Fruit fly (Drosophila melanogaster) whole organism, embryonic: ENCODE results near the gene kri.

Experiments
- Bteb2 ChIP-seq: fragments of 200-800 bp; sonication (Bioruptor generic); optimal IDR thresholded peaks from 2 replicates; lab custom pipeline; 2016; ENCODE audit warnings: missing biosample characterization, missing genetic modification characterization
- CG1024 ChIP-seq: fragments of 200-800 bp; sonication (Bioruptor generic); IDR thresholded peaks from 2 replicates; pipeline ENCODE4 v1.3.6; 2022; ENCODE audit warnings: missing biosample characterization, missing genetic modification characterization
- CG10543 ChIP-seq: fragments of 200-800 bp; sonication (Bioruptor generic); optimal IDR thresholded peaks from 3 replicates; lab custom pipeline; 2017; ENCODE audit warnings: missing biosample characterization, mild to moderate bottlenecking, missing genetic modification characterization, moderate library complexity
- CG10979 ChIP-seq: fragments of 200-800 bp; sonication (Bioruptor generic); optimal IDR thresholded peaks from 2 replicates; lab custom pipeline; 2018; ENCODE audit warnings: missing biosample characterization, mild to moderate bottlenecking, missing genetic modification characterization, moderate library complexity
- CG11085 ChIP-seq: fragments of 200-800 bp; sonication (Bioruptor generic); IDR thresholded peaks from 2 replicates; pipeline ENCODE4 v1.3.6; 2022; ENCODE audit warnings: missing biosample characterization, missing genetic modification characterization
- CG1529 ChIP-seq: fragments of 200-800 bp; sonication (Bioruptor generic); optimal IDR thresholded peaks from 3 replicates; lab custom pipeline; 2018; ENCODE audit warnings: missing biosample characterization, missing genetic modification characterization
- CG15601 ChIP-seq: fragments of 200-800 bp; sonication (Bioruptor generic); optimal IDR thresholded peaks from 3 replicates; lab custom pipeline; 2019; ENCODE audit warnings: missing biosample characterization, mild to moderate bottlenecking, missing genetic modification characterization, moderate library complexity
- CG17359 ChIP-seq: fragments of 200-800 bp; sonication (Bioruptor generic); optimal IDR thresholded peaks from 3 replicates; lab custom pipeline; 2018; ENCODE audit warnings: missing biosample characterization, mild to moderate bottlenecking, missing genetic modification characterization, moderate library complexity
- CG17385 ChIP-seq: fragments of 200-800 bp; sonication (Bioruptor generic); optimal IDR thresholded peaks from 3 replicates; lab custom pipeline; 2018; ENCODE audit warnings: missing biosample characterization, mild to moderate bottlenecking, missing genetic modification characterization
- CG17912 ChIP-seq: fragments of 200-800 bp; sonication (Bioruptor generic); optimal IDR thresholded peaks from 2 replicates; lab custom pipeline; 2018; ENCODE audit warnings: missing biosample characterization, mild to moderate bottlenecking, missing genetic modification characterization
- CG18599 ChIP-seq: fragments of 200-800 bp; sonication (Bioruptor generic); optimal IDR thresholded peaks from 3 replicates; lab custom pipeline; 2017; ENCODE audit warnings: missing biosample characterization, missing genetic modification characterization, mild to moderate bottlenecking, moderate library complexity, missing genetic modification reagents
- CG32767 ChIP-seq: fragments of 200-800 bp; sonication (Bioruptor generic); IDR thresholded peaks from 2 replicates; pipeline ENCODE4 v1.3.6; 2022; ENCODE audit warnings: missing biosample characterization, missing genetic modification characterization
- CG33557 ChIP-seq: fragments of 200-800 bp; sonication (Bioruptor generic); optimal IDR thresholded peaks from 2 replicates; lab custom pipeline; 2019; ENCODE audit warnings: missing biosample characterization, mild to moderate bottlenecking, missing genetic modification characterization, moderate library complexity
- CG3407 ChIP-seq: fragments of 200-800 bp; sonication (Bioruptor generic); optimal IDR thresholded peaks from 2 replicates; lab custom pipeline; 2018; ENCODE audit warnings: missing biosample characterization, mild to moderate bottlenecking, missing genetic modification characterization
- CG4424 ChIP-seq: fragments of 200-800 bp; sonication (Bioruptor generic); optimal IDR thresholded peaks from 3 replicates; lab custom pipeline; 2016; ENCODE audit warnings: missing biosample characterization, missing genetic modification characterization
- CG5953 ChIP-seq: fragments of 200-800 bp; sonication (Bioruptor generic); IDR thresholded peaks from 2 replicates; pipeline ENCODE4 v1.3.6; 2022; ENCODE audit warnings: missing biosample characterization, missing genetic modification characterization
- CG7839 ChIP-seq: fragments of 200-800 bp; sonication (Bioruptor generic); optimal IDR thresholded peaks from 3 replicates; lab custom pipeline; 2018; ENCODE audit warnings: missing biosample characterization, mild to moderate bottlenecking, missing genetic modification characterization, moderate library complexity
- CG8089 ChIP-seq: fragments of 200-800 bp; sonication (Bioruptor generic); optimal IDR thresholded peaks from 3 replicates; lab custom pipeline; 2016; ENCODE audit warnings: missing biosample characterization, missing genetic modification characterization
- CHES-1-like ChIP-seq: fragments of 200-800 bp; sonication (Bioruptor generic); optimal IDR thresholded peaks from 2 replicates; lab custom pipeline; 2016; ENCODE audit warnings: missing biosample characterization, missing genetic modification characterization
- Camta ChIP-seq: fragments of 200-800 bp; sonication (Bioruptor generic); optimal IDR thresholded peaks from 2 replicates; lab custom pipeline; 2016; ENCODE audit warnings: missing biosample characterization, missing genetic modification characterization
- Dip3 ChIP-seq: fragments of 200-800 bp; sonication (Bioruptor generic); optimal IDR thresholded peaks from 3 replicates; lab custom pipeline; 2016; ENCODE audit warnings: missing biosample characterization, missing genetic modification characterization
- Doc2 ChIP-seq: fragments of 200-800 bp; sonication (Bioruptor generic); IDR thresholded peaks from 2 replicates; pipeline ENCODE4 v1.3.6; 2022; ENCODE audit warnings: missing biosample characterization, missing genetic modification characterization
- Dp ChIP-seq: fragments of 200-800 bp; sonication (Bioruptor generic); optimal IDR thresholded peaks from 2 replicates; lab custom pipeline; 2018; ENCODE audit warnings: missing biosample characterization, mild to moderate bottlenecking, missing genetic modification characterization, moderate library complexity
- Ets97D ChIP-seq: fragments of 200-800 bp; sonication (Bioruptor generic); optimal IDR thresholded peaks from 3 replicates; lab custom pipeline; 2016; ENCODE audit warnings: missing biosample characterization, missing genetic modification characterization
- Fer1 ChIP-seq: fragments of 200-800 bp; sonication (Bioruptor generic); optimal IDR thresholded peaks from 2 replicates; lab custom pipeline; 2017; ENCODE audit warnings: missing biosample characterization, mild to moderate bottlenecking, missing genetic modification characterization
- Fer3 ChIP-seq: fragments of 200-800 bp; sonication (Bioruptor generic); optimal IDR thresholded peaks from 2 replicates; lab custom pipeline; 2018; ENCODE audit warnings: missing biosample characterization, mild to moderate bottlenecking, missing genetic modification characterization, moderate library complexity
- H15 ChIP-seq: fragments of 200-800 bp; sonication (Bioruptor generic); IDR thresholded peaks from 3 replicates; pipeline ENCODE4 v1.3.6; 2022; ENCODE audit warnings: missing biosample characterization, missing genetic modification characterization
- Hmr ChIP-seq: fragments of 200-800 bp; sonication (Bioruptor generic); optimal IDR thresholded peaks from 3 replicates; lab custom pipeline; 2017; ENCODE audit warnings: mild to moderate bottlenecking, missing biosample characterization, missing genetic modification reagents, missing genetic modification characterization
- Hr78 ChIP-seq, 2 experiments: fragments of 200-800 bp in 1 of 2; fragments of >200 bp in 1 of 2; sonication (Bioruptor generic) in 1 of 2; optimal IDR thresholded peaks; 2 replicates each; lab custom pipeline; 2017 to 2019; ENCODE audit warnings: missing biosample characterization in 2 of 2, missing genetic modification characterization in 2 of 2, mild to moderate bottlenecking in 1 of 2, moderate library complexity in 1 of 2
- Oli ChIP-seq: fragments of 200-800 bp; sonication (Bioruptor generic); optimal IDR thresholded peaks from 2 replicates; lab custom pipeline; 2018; ENCODE audit warnings: missing biosample characterization, mild to moderate bottlenecking, missing genetic modification characterization, moderate library complexity
- Poxn ChIP-seq: fragments of 200-800 bp; sonication (Bioruptor generic); IDR thresholded peaks from 2 replicates; pipeline ENCODE4 v1.3.6; 2022; ENCODE audit warnings: missing biosample characterization, missing genetic modification characterization
- Side ChIP-seq: fragments of 200-800 bp; sonication (Bioruptor generic); optimal IDR thresholded peaks from 2 replicates; lab custom pipeline; 2016; ENCODE audit warnings: missing biosample characterization, missing genetic modification characterization
- amos ChIP-seq: fragments of 200-800 bp; sonication (Bioruptor generic); IDR thresholded peaks from 2 replicates; pipeline ENCODE4 v1.3.6; 2022; ENCODE audit warnings: missing biosample characterization, missing genetic modification characterization; ENCODE audit not compliant: partially characterized antibody
- cwo ChIP-seq: fragments of 200-800 bp; sonication (Bioruptor generic); optimal IDR thresholded peaks from 3 replicates; lab custom pipeline; 2017; ENCODE audit warnings: missing biosample characterization, missing genetic modification characterization, mild to moderate bottlenecking, moderate library complexity, missing genetic modification reagents
- ems ChIP-seq: fragments of 200-800 bp; sonication (Bioruptor generic); optimal IDR thresholded peaks from 3 replicates; lab custom pipeline; 2016; ENCODE audit warnings: missing biosample characterization, missing genetic modification characterization
- esg ChIP-seq: fragments of 200-800 bp; sonication (Bioruptor generic); conservative IDR thresholded peaks from 2 replicates; pipeline ENCODE4 v1.3.6; 2022; ENCODE audit warnings: missing biosample characterization, missing genetic modification characterization
- exex ChIP-seq: fragments of 200-800 bp; sonication (Bioruptor generic); optimal IDR thresholded peaks from 4 replicates; lab custom pipeline; 2018; ENCODE audit warnings: missing biosample characterization, mild to moderate bottlenecking, missing genetic modification characterization, moderate library complexity
- gcm2 ChIP-seq: fragments of 200-800 bp; sonication (Bioruptor generic); optimal IDR thresholded peaks from 2 replicates; lab custom pipeline; 2016; ENCODE audit warnings: missing biosample characterization, missing genetic modification characterization
- gsb ChIP-seq: fragments of 200-800 bp; sonication (Bioruptor generic); IDR thresholded peaks from 2 replicates; pipeline ENCODE4 v1.3.6; 2022; ENCODE audit warnings: missing biosample characterization, missing genetic modification characterization
- ham ChIP-seq: fragments of 200-800 bp; sonication (Bioruptor generic); IDR thresholded peaks from 2 replicates; pipeline ENCODE4 v1.3.6; 2022; ENCODE audit warnings: missing biosample characterization, missing genetic modification characterization
- her ChIP-seq: fragments of 200-800 bp; sonication (Bioruptor generic); optimal IDR thresholded peaks from 2 replicates; lab custom pipeline; 2016; ENCODE audit warnings: missing biosample characterization, missing genetic modification characterization
- lov ChIP-seq, 2 experiments: fragments of 200-800 bp in 1 of 2; fragments of >200 bp in 1 of 2; sonication (Bioruptor generic) in 1 of 2; IDR thresholded peaks in 1 of 2; optimal IDR thresholded peaks in 1 of 2; 2 replicates in 1 of 2; 3 replicates in 1 of 2; pipeline versions ENCODE4 v1.3.6 to Lab custom; 2017 to 2022; ENCODE audit warnings: missing biosample characterization in 1 of 2, missing genetic modification characterization in 1 of 2
- org-1 ChIP-seq: fragments of 200-800 bp; sonication (Bioruptor generic); optimal IDR thresholded peaks from 2 replicates; lab custom pipeline; 2017; ENCODE audit warnings: missing biosample characterization, missing genetic modification characterization
- pan ChIP-seq, 4 experiments: fragments of >200 bp in 3 of 4; fragments of 200-800 bp in 1 of 4; sonication (Bioruptor generic) in 1 of 4; optimal IDR thresholded peaks in 3 of 4; IDR thresholded peaks in 1 of 4; 2 replicates each; pipeline versions ENCODE4 v1.3.6 to Lab custom; 2017 to 2022; ENCODE audit warnings: missing biosample characterization in 2 of 4, missing genetic modification characterization in 2 of 4, mixed read lengths in 1 of 4
- run ChIP-seq: fragments of 200-800 bp; sonication (Bioruptor generic); optimal IDR thresholded peaks from 3 replicates; lab custom pipeline; 2018; ENCODE audit warnings: missing biosample characterization, mild to moderate bottlenecking, missing genetic modification characterization
- seq ChIP-seq: fragments of 200-800 bp; sonication (Bioruptor generic); IDR thresholded peaks from 2 replicates; pipeline ENCODE4 v1.3.6; 2022; ENCODE audit warnings: missing biosample characterization, missing genetic modification characterization
- sr ChIP-seq: fragments of 200-800 bp; sonication (Bioruptor generic); IDR thresholded peaks from 3 replicates; pipeline ENCODE4 v1.3.6; 2022; ENCODE audit warnings: missing biosample characterization, missing genetic modification characterization
- tap ChIP-seq: fragments of 200-800 bp; optimal IDR thresholded peaks from 3 replicates; lab custom pipeline; 2019; ENCODE audit warnings: missing biosample characterization, mild to moderate bottlenecking, missing genetic modification characterization, moderate library complexity
- zf30C ChIP-seq: fragments of 200-800 bp; sonication (Bioruptor generic); optimal IDR thresholded peaks from 3 replicates; lab custom pipeline; 2018; ENCODE audit warnings: missing biosample characterization, mild to moderate bottlenecking, missing genetic modification characterization
- zfh2 ChIP-seq: fragments of 200-800 bp; sonication (Bioruptor generic); optimal IDR thresholded peaks from 2 replicates; lab custom pipeline; 2016; ENCODE audit warnings: missing biosample characterization, missing genetic modification characterization

The kri gene

dm6 chr3L:5789663-5790062 is 21.1 kb upstream of the kri start (continued):
- TF ChIP-seq Doc2 (GFP tag; lab: Robert Waterston, UW), result no peak
- peak; percentile 38 for TF ChIP-seq zfh2
- no peak for TF ChIP-seq cwo (GFP tag; lab: Kevin White, UChicago)
- TF ChIP-seq CG7839 (tag; lab: Kevin White, UChicago), result no peak
- peak; percentile 13 for TF ChIP-seq Bteb2 (GFP tag; lab: Kevin White, UChicago)
- no peak for TF ChIP-seq CG17912 (GFP tag; lab: Kevin White, UChicago)
- no peak for TF ChIP-seq exex (tag; lab: Kevin White, UChicago)
- no peak for TF ChIP-seq pan (optimal IDR thresholded peaks at IDR 0.05; lab: Kevin White, UChicago)
- TF ChIP-seq pan (GFP tag; optimal IDR thresholded peaks at IDR 0.05 in 1 of 2, IDR thresholded peaks at IDR 0.05 in 1 of 2), result peak in 1 of 2 experiments; percentile 36
- no peak for TF ChIP-seq H15 (GFP tag; lab: Robert Waterston, UW)
- no peak for TF ChIP-seq CG3407 (GFP tag; lab: Kevin White, UChicago)
- no peak for TF ChIP-seq zf30C (GFP tag; lab: Kevin White, UChicago)
- TF ChIP-seq esg, result peak; percentile 34; the same call in 1 of the 2 replicates
- peak; percentile 22 for TF ChIP-seq Dip3 (GFP tag; lab: Kevin White, UChicago)
- TF ChIP-seq ems, result peak; percentile 48
- no peak for TF ChIP-seq CG1529 (GFP tag; lab: Kevin White, UChicago)
- TF ChIP-seq seq, result no peak
- TF ChIP-seq CG17385 (GFP tag; lab: Kevin White, UChicago), result no peak
- TF ChIP-seq lov (optimal IDR thresholded peaks at IDR 0.05; lab: Kevin White, UChicago), result no peak
- no peak for TF ChIP-seq lov (GFP tag; IDR thresholded peaks at IDR 0.05; lab: Robert Waterston, UW)
- no peak for TF ChIP-seq CG5953 (GFP tag; lab: Robert Waterston, UW)
- peak; percentile 93 for TF ChIP-seq Dp (GFP tag; lab: Kevin White, UChicago)
- TF ChIP-seq CG18599 (GFP tag; lab: Kevin White, UChicago), result peak; percentile 58
- peak; percentile 16 for TF ChIP-seq CG10979
- TF ChIP-seq her (GFP tag; lab: Kevin White, UChicago), result peak; percentile 54
- TF ChIP-seq gcm2, result no peak
- no peak for TF ChIP-seq Hr78 (GFP tag; optimal IDR thresholded peaks at IDR 0.05; lab: Kevin White, UChicago)
- TF ChIP-seq run, result no peak
- no peak for TF ChIP-seq CG11085 (GFP tag; lab: Robert Waterston, UW)
- TF ChIP-seq CG33557, result no peak
- peak; percentile 72 for TF ChIP-seq Fer1 (GFP tag; lab: Kevin White, UChicago)
- TF ChIP-seq tap (tag; lab: Kevin White, UChicago), result no peak
- TF ChIP-seq gsb (GFP tag; lab: Robert Waterston, UW), result no peak
- TF ChIP-seq CG32767 (GFP tag; lab: Robert Waterston, UW), result no peak
- TF ChIP-seq CG8089 (GFP tag; lab: Kevin White, UChicago), result no peak
- no peak for TF ChIP-seq org-1 (GFP tag; lab: Kevin White, UChicago)
- TF ChIP-seq CHES-1-like (GFP tag; lab: Kevin White, UChicago), result no peak
- TF ChIP-seq Fer3 (tag; lab: Kevin White, UChicago), result peak; percentile 19
- peak; percentile 95 for TF ChIP-seq sr (GFP tag; lab: Robert Waterston, UW)
- TF ChIP-seq CG1024 (GFP tag; lab: Robert Waterston, UW), result no peak
- TF ChIP-seq ham (GFP tag; lab: Robert Waterston, UW), result no peak
- TF ChIP-seq Ets97D (GFP tag; lab: Kevin White, UChicago), result peak; percentile 49
- no peak for TF ChIP-seq amos
- TF ChIP-seq Poxn (GFP tag; lab: Robert Waterston, UW), result no peak
- no peak for TF ChIP-seq Hmr (GFP tag; lab: Kevin White, UChicago)
- TF ChIP-seq Side, result peak; percentile 51
- TF ChIP-seq Oli (tag; lab: Kevin White, UChicago), result no peak
- peak; percentile 63 for TF ChIP-seq CG15601 (tag; lab: Kevin White, UChicago)
- TF ChIP-seq CG4424 (GFP tag; lab: Kevin White, UChicago), result no peak
- TF ChIP-seq CG17359 (tag; lab: Kevin White, UChicago), result peak; percentile 41
- TF ChIP-seq CG10543 (GFP tag; lab: Kevin White, UChicago), result no peak
- TF ChIP-seq Camta (GFP tag; lab: Kevin White, UChicago), result peak; percentile 25
